Worm (Caenorhabditis elegans) whole organism, late embryonic: Measurements from ENCODE around the gene srj-26.

ENCODE experiments used
- C08G9.2 ChIP-seq: sonication (generic microtip); optimal IDR thresholded peaks from 2 replicates; lab custom pipeline; 2016; ENCODE audit warnings: mild to moderate bottlenecking, missing genetic modification characterization, moderate library complexity, missing compliant biosample characterization
- C38D4.7 ChIP-seq: fragments of 200-800 bp; sonication (Bioruptor generic); optimal IDR thresholded peaks from 2 replicates; lab custom pipeline; 2018; ENCODE audit warnings: mild to moderate bottlenecking, missing genetic modification characterization, moderate library complexity, missing compliant biosample characterization
- K02D7.2 ChIP-seq: sonication (generic microtip); optimal IDR thresholded peaks from 2 replicates; lab custom pipeline; 2017; ENCODE audit warnings: mild to moderate bottlenecking, missing genetic modification characterization, missing compliant biosample characterization
- ama-1 ChIP-seq: fragments of 150-350 bp; optimal IDR thresholded peaks from 2 replicates; lab custom pipeline; 2014
- ceh-14 ChIP-seq: sonication (generic microtip); optimal IDR thresholded peaks from 2 replicates; lab custom pipeline; 2016; ENCODE audit warnings: missing genotype, missing genetic modification characterization, missing compliant biosample characterization
- ceh-18 ChIP-seq: sonication (generic microtip); optimal IDR thresholded peaks from 2 replicates; lab custom pipeline; 2016; ENCODE audit warnings: missing genetic modification characterization, missing compliant biosample characterization
- ceh-2 ChIP-seq: sonication (generic microtip); optimal IDR thresholded peaks from 2 replicates; lab custom pipeline; 2016; ENCODE audit warnings: missing genotype, missing genetic modification characterization, missing compliant biosample characterization
- ceh-22 ChIP-seq: sonication (generic microtip); optimal IDR thresholded peaks from 2 replicates; lab custom pipeline; 2017; ENCODE audit warnings: missing biosample characterization, missing genetic modification characterization
- ceh-24 ChIP-seq: sonication (generic microtip); optimal IDR thresholded peaks from 2 replicates; lab custom pipeline; 2016; ENCODE audit warnings: mild to moderate bottlenecking, missing genetic modification characterization, missing compliant biosample characterization
- ceh-30 ChIP-seq: fragments of 150-350 bp; optimal IDR thresholded peaks from 2 replicates; lab custom pipeline; 2014; ENCODE audit warnings: missing biosample characterization, missing genetic modification characterization
- ceh-45 ChIP-seq: fragments of 200-800 bp; sonication (Bioruptor generic); IDR thresholded peaks from 2 replicates; pipeline ENCODE4 v1.3.6; 2022; ENCODE audit warnings: missing genetic modification reagents, missing genetic modification characterization, missing compliant biosample characterization
- dve-1 ChIP-seq: sonication (generic microtip); optimal IDR thresholded peaks from 2 replicates; lab custom pipeline; 2017; ENCODE audit warnings: antibody characterized with exemption, mild to moderate bottlenecking, missing genetic modification characterization, missing compliant biosample characterization
- elt-4 ChIP-seq: sonication (generic microtip); optimal IDR thresholded peaks from 2 replicates; lab custom pipeline; 2016; ENCODE audit warnings: missing genetic modification characterization, missing compliant biosample characterization
- fax-1 ChIP-seq: sonication (generic microtip); optimal IDR thresholded peaks from 2 replicates; lab custom pipeline; 2016; ENCODE audit warnings: missing genotype, missing genetic modification characterization, missing compliant biosample characterization
- fkh-6 ChIP-seq: sonication (generic microtip); optimal IDR thresholded peaks from 2 replicates; lab custom pipeline; 2016; ENCODE audit warnings: missing genetic modification characterization, missing compliant biosample characterization
- hlh-13 ChIP-seq: fragments of 200-800 bp; sonication (Bioruptor generic); optimal IDR thresholded peaks from 2 replicates; lab custom pipeline; 2018; ENCODE audit warnings: mild to moderate bottlenecking, missing genetic modification characterization, missing compliant biosample characterization
- hlh-15 ChIP-seq: sonication (generic microtip); optimal IDR thresholded peaks from 2 replicates; lab custom pipeline; 2016; ENCODE audit warnings: missing genetic modification characterization, missing compliant biosample characterization
- hlh-30 ChIP-seq: sonication (generic microtip); optimal IDR thresholded peaks from 2 replicates; lab custom pipeline; 2017; ENCODE audit warnings: antibody characterized with exemption, missing genetic modification characterization, missing compliant biosample characterization; ENCODE audit not compliant: insufficient read depth
- hlh-8 ChIP-seq: sonication (generic microtip); optimal IDR thresholded peaks from 2 replicates; lab custom pipeline; 2016; ENCODE audit warnings: missing genotype, missing genetic modification characterization, missing compliant biosample characterization
- lim-6 ChIP-seq: sonication (generic microtip); optimal IDR thresholded peaks from 2 replicates; lab custom pipeline; 2016; ENCODE audit warnings: missing genetic modification characterization, missing compliant biosample characterization
- lin-11 ChIP-seq: fragments of 200-800 bp; sonication (Bioruptor generic); optimal IDR thresholded peaks from 2 replicates; lab custom pipeline; 2018; ENCODE audit warnings: mild to moderate bottlenecking, missing genetic modification characterization, missing compliant biosample characterization
- madf-2 ChIP-seq: sonication (generic microtip); optimal IDR thresholded peaks from 2 replicates; lab custom pipeline; 2017; ENCODE audit warnings: missing genetic modification characterization, missing compliant biosample characterization
- nhr-11 ChIP-seq: fragments of 150-350 bp; optimal IDR thresholded peaks from 2 replicates; lab custom pipeline; 2014; ENCODE audit warnings: missing biosample characterization, missing genetic modification characterization
- npax-4 ChIP-seq: sonication (generic microtip); optimal IDR thresholded peaks from 2 replicates; lab custom pipeline; 2016; ENCODE audit warnings: missing genetic modification characterization, missing compliant biosample characterization
- pag-3 ChIP-seq: sonication (generic microtip); optimal IDR thresholded peaks from 2 replicates; lab custom pipeline; 2016; ENCODE audit warnings: missing compliant biosample characterization, missing genetic modification characterization, borderline replicate concordance
- pax-1 ChIP-seq: fragments of 150-350 bp; optimal IDR thresholded peaks from 2 replicates; lab custom pipeline; 2014; ENCODE audit warnings: missing biosample characterization, missing genetic modification characterization
- pha-2 ChIP-seq: sonication (generic microtip); optimal IDR thresholded peaks from 2 replicates; lab custom pipeline; 2017; ENCODE audit warnings: mild to moderate bottlenecking, missing genetic modification characterization, missing compliant biosample characterization
- pha-4 ChIP-seq: fragments of 150-350 bp; optimal IDR thresholded peaks from 2 replicates; lab custom pipeline; 2018; ENCODE audit warnings: missing biosample characterization, missing genetic modification reagents, missing genetic modification characterization
- pqm-1 ChIP-seq: sonication (generic microtip); optimal IDR thresholded peaks from 2 replicates; lab custom pipeline; 2016; ENCODE audit warnings: missing genetic modification characterization, missing compliant biosample characterization
- ref-2 ChIP-seq: sonication (generic microtip); optimal IDR thresholded peaks from 2 replicates; lab custom pipeline; 2016; ENCODE audit warnings: missing genetic modification characterization, missing compliant biosample characterization
- sdc-2 ChIP-seq: sonication (generic microtip); optimal IDR thresholded peaks from 2 replicates; lab custom pipeline; 2016; ENCODE audit warnings: missing genotype, missing genetic modification characterization, missing compliant biosample characterization
- tbx-7 ChIP-seq: sonication (generic microtip); optimal IDR thresholded peaks from 2 replicates; lab custom pipeline; 2016; ENCODE audit warnings: missing genotype, missing genetic modification characterization, missing compliant biosample characterization
- unc-3 ChIP-seq, 2 experiments: fragments of 200-800 bp in 1 of 2; sonication (Bioruptor generic) in 1 of 2; sonication (generic microtip) in 1 of 2; conservative IDR thresholded peaks in 1 of 2; optimal IDR thresholded peaks in 1 of 2; 2 replicates each; pipeline versions ENCODE4 v1.3.6 to Lab custom; 2016 to 2022; ENCODE audit warnings: missing compliant biosample characterization in 2 of 2, missing genetic modification characterization in 2 of 2, missing genetic modification reagents in 1 of 2
- unc-42 ChIP-seq: sonication (generic microtip); optimal IDR thresholded peaks from 2 replicates; lab custom pipeline; 2016; ENCODE audit warnings: missing genotype, missing genetic modification characterization, missing compliant biosample characterization
- unc-55 ChIP-seq: sonication (generic microtip); optimal IDR thresholded peaks from 2 replicates; lab custom pipeline; 2017; ENCODE audit warnings: missing biosample characterization, missing genetic modification reagents, missing genetic modification characterization
- zip-5 ChIP-seq: sonication (generic microtip); optimal IDR thresholded peaks from 2 replicates; lab custom pipeline; 2016; ENCODE audit warnings: missing genetic modification characterization, missing compliant biosample characterization
- ztf-16 ChIP-seq: sonication (generic microtip); optimal IDR thresholded peaks from 2 replicates; lab custom pipeline; 2017; ENCODE audit warnings: missing genetic modification characterization, missing compliant biosample characterization

The srj-26 gene

ce11 chrV:18382590-18382989, 38.3 kb upstream of the srj-26 start, which contains the start of gene nhr-288:
Gene nhr-288, minus strand, starts transcription at chrV:18382690.
- TF ChIP-seq K02D7.2 (tag; lab: Kevin White, UChicago) = no peak
- TF ChIP-seq lim-6 = no peak
- no peak for TF ChIP-seq nhr-11
- TF ChIP-seq lin-11 (tag; lab: Kevin White, UChicago) = no peak
- no peak for TF ChIP-seq ama-1 (lab: Kevin White, UChicago)
- no peak for TF ChIP-seq ceh-14 (tag; lab: Kevin White, UChicago)
- TF ChIP-seq zip-5 (tag; lab: Kevin White, UChicago) = no peak
- TF ChIP-seq madf-2 (tag; lab: Kevin White, UChicago) = no peak
- TF ChIP-seq pax-1 (tag; lab: Kevin White, UChicago) = no peak
- no peak for TF ChIP-seq hlh-8 (tag; lab: Kevin White, UChicago)
- TF ChIP-seq unc-3 (GFP tag; conservative IDR thresholded peaks at IDR 0.05; lab: Robert Waterston, UW) = no peak
- no peak for TF ChIP-seq unc-3 (tag; optimal IDR thresholded peaks at IDR 0.05; lab: Kevin White, UChicago)
- TF ChIP-seq ztf-16 (tag; lab: Kevin White, UChicago) = no peak
- TF ChIP-seq pha-4 (tag; lab: Kevin White, UChicago) = no peak

ce11 chrV:18389046-18389445, 31.9 kb upstream of the srj-26 start, which contains the start of the genes Y51A2B.4 and Y51A2B.5:
Gene Y51A2B.4, minus strand, starts transcription at chrV:18389146.
Gene Y51A2B.5, plus strand, starts transcription at chrV:18389277.
- TF ChIP-seq npax-4 (tag; lab: Kevin White, UChicago) = no peak
- no peak for TF ChIP-seq K02D7.2 (tag; lab: Kevin White, UChicago)
- TF ChIP-seq ceh-45 = no peak
- TF ChIP-seq dve-1 = no peak
- TF ChIP-seq nhr-11 = no peak
- TF ChIP-seq ceh-14 (tag; lab: Kevin White, UChicago) = no peak
- no peak for TF ChIP-seq hlh-30 (tag; lab: Kevin White, UChicago)
- TF ChIP-seq C08G9.2 (tag; lab: Kevin White, UChicago) = no peak
- no peak for TF ChIP-seq ceh-30
- no peak for TF ChIP-seq ceh-24 (tag; lab: Kevin White, UChicago)
- TF ChIP-seq elt-4 = no peak
- no peak for TF ChIP-seq tbx-7
- no peak for TF ChIP-seq unc-42
- no peak for TF ChIP-seq ceh-18
- TF ChIP-seq pha-2 (tag; lab: Kevin White, UChicago) = no peak
- TF ChIP-seq, all 69 proteins: peak for 0

DNA sequence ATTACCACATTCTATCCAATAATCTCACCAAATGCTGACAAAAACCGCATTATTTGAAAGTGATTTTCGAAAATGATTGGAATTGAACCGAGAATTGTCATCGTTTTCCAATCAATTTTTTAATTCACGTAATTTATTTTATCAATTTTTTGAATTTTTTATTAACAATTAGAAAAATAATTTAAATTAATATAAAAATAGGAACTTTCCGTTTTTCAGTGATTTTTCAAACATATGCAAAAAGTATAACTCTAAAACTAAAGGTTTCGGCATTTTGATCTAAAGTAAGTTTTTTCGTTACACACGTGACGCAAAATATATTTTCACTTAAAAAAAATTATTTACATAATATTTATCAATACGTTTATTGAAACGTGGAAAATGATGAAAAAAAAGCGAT, 26.7 kb upstream of the srj-26 start, which contains the start of gene Y51A2B.6:
Gene Y51A2B.6 (minus strand): TSS at position 101 of the 400 bp plus-strand sequence.
- TF ChIP-seq pqm-1 (tag; lab: Kevin White, UChicago) = no peak
- TF ChIP-seq ref-2 (tag; lab: Kevin White, UChicago) = no peak
- no peak for TF ChIP-seq ceh-18
- TF ChIP-seq fkh-6 = no peak
- no peak for TF ChIP-seq pha-2 (tag; lab: Kevin White, UChicago)
- TF ChIP-seq fax-1 (tag; lab: Kevin White, UChicago) = no peak

- no peak for TF ChIP-seq ceh-24 (tag; lab: Kevin White, UChicago)
Observed at ce11 chrV:18395649-18396048, 25.2 kb upstream of the srj-26 start, which contains the start of gene Y51A2B.9. Gene Y51A2B.9, minus strand, starts transcription at chrV:18395749.

- TF ChIP-seq hlh-15 (tag; lab: Kevin White, UChicago) (no peak), ceh-18 (no peak), unc-3 (GFP tag; conservative IDR thresholded peaks at IDR 0.05; lab: Robert Waterston, UW) (no peak), unc-3 (tag; optimal IDR thresholded peaks at IDR 0.05; lab: Kevin White, UChicago) (no peak), lin-11 (tag; lab: Kevin White, UChicago) (no peak), pag-3 (tag; lab: Kevin White, UChicago) (no peak), C38D4.7 (no peak), unc-55 (GFP tag; lab: Kevin White, UChicago) (no peak), ceh-2 (no peak), sdc-2 (tag; lab: Kevin White, UChicago) (no peak), ceh-22 (tag; lab: Kevin White, UChicago) (no peak), madf-2 (tag; lab: Kevin White, UChicago) (no peak), hlh-13 (no peak), ceh-45 (no peak)
Observed at ce11 chrV:18397814-18398213, 23.1 kb upstream of the srj-26 start, which contains the start of gene Y51A2B.16. Gene Y51A2B.16, minus strand, starts transcription at chrV:18397914.
